Worm (Caenorhabditis elegans) whole organism, young adult: ENCODE data around the gene sec-22.
A peak's percentile ranks its signal among the peaks of the same experiment; 100 is the strongest.

Source experiments
- B0035.1 ChIP-seq: sonication (generic microtip); optimal IDR thresholded peaks from 2 replicates; lab custom pipeline; 2016; ENCODE audit warnings: missing genetic modification characterization, mild to moderate bottlenecking, missing compliant biosample characterization, missing genotype, missing genetic modification reagents
- F37B4.10 ChIP-seq: fragments of 200-800 bp; sonication (Bioruptor generic); IDR thresholded peaks from 2 replicates; pipeline ENCODE4 v1.3.6; 2022; ENCODE audit warnings: missing genetic modification characterization, missing compliant biosample characterization
- akir-1 ChIP-seq: fragments of 200-800 bp; sonication (Bioruptor generic); optimal IDR thresholded peaks from 2 replicates; lab custom pipeline; 2018; ENCODE audit warnings: mild to moderate bottlenecking, missing genetic modification characterization, moderate library complexity, missing compliant biosample characterization
- ama-1 ChIP-seq, 3 experiments: fragments of 150-350 bp in 1 of 3; sonication (generic microtip) in 2 of 3; optimal IDR thresholded peaks; 2 replicates each; lab custom pipeline; 2014 to 2018; ENCODE audit warnings: missing biosample characterization in 2 of 3, missing genetic modification characterization in 2 of 3, missing genetic modification reagents in 2 of 3
- aptf-2 ChIP-seq: fragments of 200-800 bp; sonication (Bioruptor generic); conservative IDR thresholded peaks from 2 replicates; pipeline ENCODE4 v1.3.6; 2022; ENCODE audit warnings: missing genetic modification reagents, missing genetic modification characterization, missing compliant biosample characterization
- aptf-3 ChIP-seq: fragments of 200-800 bp; sonication (Bioruptor generic); IDR thresholded peaks from 2 replicates; pipeline ENCODE4 v1.3.6; 2022; ENCODE audit warnings: missing genetic modification characterization, missing compliant biosample characterization
- atf-7 ChIP-seq: sonication (generic microtip); optimal IDR thresholded peaks from 2 replicates; lab custom pipeline; 2017; ENCODE audit warnings: mild to moderate bottlenecking, missing genetic modification characterization, missing compliant biosample characterization
- cebp-1 ChIP-seq, 2 experiments: fragments of 200-800 bp in 1 of 2; sonication (Bioruptor generic) in 1 of 2; sonication (generic microtip) in 1 of 2; IDR thresholded peaks in 1 of 2; optimal IDR thresholded peaks in 1 of 2; 2 replicates each; pipeline versions ENCODE4 v1.3.6 to Lab custom; 2017 to 2022; ENCODE audit warnings: missing compliant biosample characterization in 2 of 2, missing genetic modification characterization in 2 of 2, mild to moderate bottlenecking in 1 of 2, missing genetic modification reagents in 1 of 2, moderate library complexity in 1 of 2
- ceh-40 ChIP-seq: fragments of 200-800 bp; sonication (Bioruptor generic); IDR thresholded peaks from 2 replicates; pipeline ENCODE4 v1.3.6; 2022; ENCODE audit warnings: missing genetic modification characterization, missing compliant biosample characterization
- ceh-91 ChIP-seq: fragments of 200-800 bp; sonication (Bioruptor generic); IDR thresholded peaks from 2 replicates; pipeline ENCODE4 v1.3.6; 2022; ENCODE audit warnings: missing genetic modification reagents, missing genetic modification characterization, missing compliant biosample characterization
- ets-4 ChIP-seq: fragments of 200-800 bp; sonication (Bioruptor generic); optimal IDR thresholded peaks from 2 replicates; lab custom pipeline; 2018; ENCODE audit warnings: mild to moderate bottlenecking, missing genetic modification characterization, missing compliant biosample characterization
- gei-17 ChIP-seq: fragments of 200-800 bp; sonication (Bioruptor generic); optimal IDR thresholded peaks from 2 replicates; lab custom pipeline; 2018; ENCODE audit warnings: mild to moderate bottlenecking, missing genetic modification characterization, missing compliant biosample characterization
- him-1 ChIP-seq: sonication (generic microtip); optimal IDR thresholded peaks from 2 replicates; lab custom pipeline; 2016; ENCODE audit warnings: missing genotype, missing genetic modification reagents, missing genetic modification characterization, missing compliant biosample characterization
- hmg-20 ChIP-seq: fragments of 200-800 bp; sonication (Bioruptor generic); IDR thresholded peaks from 2 replicates; pipeline ENCODE4 v1.3.6; 2022; ENCODE audit warnings: missing genetic modification reagents, missing genetic modification characterization, missing compliant biosample characterization
- hrde-1 ChIP-seq: sonication (generic microtip); optimal IDR thresholded peaks from 2 replicates; lab custom pipeline; 2016; ENCODE audit warnings: missing genetic modification characterization, mild to moderate bottlenecking, missing compliant biosample characterization, moderate library complexity, missing genotype, missing genetic modification reagents, borderline replicate concordance
- let-526 ChIP-seq: fragments of 200-800 bp; sonication (Bioruptor generic); IDR thresholded peaks from 2 replicates; pipeline ENCODE4 v1.3.6; 2022; ENCODE audit warnings: missing genetic modification reagents, missing genetic modification characterization, missing compliant biosample characterization
- let-607 ChIP-seq, 2 experiments: fragments of 200-800 bp in 1 of 2; sonication (Bioruptor generic) in 1 of 2; sonication (generic microtip) in 1 of 2; optimal IDR thresholded peaks; 2 replicates each; lab custom pipeline; 2016 to 2018; ENCODE audit warnings: mild to moderate bottlenecking in 2 of 2, missing compliant biosample characterization in 2 of 2, missing genetic modification characterization in 2 of 2, moderate library complexity in 2 of 2, missing genotype in 1 of 2
- lin-26 ChIP-seq: fragments of 200-800 bp; sonication (Bioruptor generic); IDR thresholded peaks from 2 replicates; pipeline ENCODE4 v1.3.6; 2022; ENCODE audit warnings: missing genetic modification reagents, missing genetic modification characterization, missing compliant biosample characterization
- lin-35 ChIP-seq, 3 experiments: fragments of 150-350 bp in 2 of 3; sonication (generic microtip) in 1 of 3; optimal IDR thresholded peaks; 2 replicates each; lab custom pipeline; 2014 to 2018; ENCODE audit warnings: missing biosample characterization in 3 of 3, missing genetic modification characterization in 3 of 3, missing genetic modification reagents in 3 of 3
- lsl-1 ChIP-seq: fragments of 200-800 bp; sonication (Bioruptor generic); optimal IDR thresholded peaks from 2 replicates; lab custom pipeline; 2018; ENCODE audit warnings: mild to moderate bottlenecking, missing genetic modification characterization, moderate library complexity, missing compliant biosample characterization
- lsy-27 ChIP-seq: sonication (generic microtip); optimal IDR thresholded peaks from 2 replicates; lab custom pipeline; 2017; ENCODE audit warnings: missing genetic modification characterization, mild to moderate bottlenecking, missing compliant biosample characterization, antibody characterized with exemption, missing genotype, borderline replicate concordance; ENCODE audit not compliant: insufficient read depth
- madf-10 ChIP-seq: sonication (generic microtip); optimal IDR thresholded peaks from 2 replicates; lab custom pipeline; 2016; ENCODE audit warnings: mild to moderate bottlenecking, missing genetic modification characterization, missing compliant biosample characterization
- madf-8 ChIP-seq: fragments of 200-800 bp; sonication (Bioruptor generic); conservative IDR thresholded peaks from 2 replicates; pipeline ENCODE4 v1.3.6; 2022; ENCODE audit warnings: missing genetic modification reagents, missing genetic modification characterization, missing compliant biosample characterization
- nhr-120 ChIP-seq: fragments of 200-800 bp; sonication (Bioruptor generic); IDR thresholded peaks from 2 replicates; pipeline ENCODE4 v1.3.6; 2022; ENCODE audit warnings: missing genetic modification characterization, missing compliant biosample characterization
- nhr-179 ChIP-seq: sonication (generic microtip); optimal IDR thresholded peaks from 2 replicates; lab custom pipeline; 2016; ENCODE audit warnings: mild to moderate bottlenecking, missing genetic modification characterization, missing compliant biosample characterization
- nhr-27 ChIP-seq: fragments of 200-800 bp; sonication (Bioruptor generic); optimal IDR thresholded peaks from 2 replicates; lab custom pipeline; 2018; ENCODE audit warnings: mild to moderate bottlenecking, missing genetic modification characterization, moderate library complexity, missing compliant biosample characterization
- nhr-80 ChIP-seq: sonication (generic microtip); optimal IDR thresholded peaks from 2 replicates; lab custom pipeline; 2016; ENCODE audit warnings: missing genetic modification characterization, missing compliant biosample characterization
- pbrm-1 ChIP-seq: fragments of 200-800 bp; sonication (Bioruptor generic); IDR thresholded peaks from 2 replicates; pipeline ENCODE4 v1.3.6; 2022; ENCODE audit warnings: missing genetic modification reagents, missing genetic modification characterization, missing compliant biosample characterization
- pha-4 ChIP-seq: fragments of 150-350 bp; sonication (generic microtip); optimal IDR thresholded peaks from 2 replicates; lab custom pipeline; 2014; ENCODE audit warnings: missing biosample characterization, missing genetic modification reagents, missing genetic modification characterization
- rcor-1 ChIP-seq: fragments of 200-800 bp; sonication (Bioruptor generic); IDR thresholded peaks from 2 replicates; pipeline ENCODE4 v1.3.6; 2022; ENCODE audit warnings: missing genetic modification reagents, missing genetic modification characterization, missing compliant biosample characterization
- rec-8 ChIP-seq, 2 experiments: sonication (generic microtip); optimal IDR thresholded peaks; 2 replicates each; lab custom pipeline; 2016; ENCODE audit warnings: mild to moderate bottlenecking in 2 of 2, missing genetic modification characterization in 2 of 2, missing genetic modification reagents in 2 of 2, missing genotype in 2 of 2, missing biosample characterization in 1 of 2, missing compliant biosample characterization in 1 of 2, moderate library complexity in 1 of 2
- repo-1 ChIP-seq: sonication (generic microtip); optimal IDR thresholded peaks from 2 replicates; lab custom pipeline; 2017; ENCODE audit warnings: mild to moderate bottlenecking, missing genetic modification characterization, missing compliant biosample characterization
- snpc-1.1 ChIP-seq: sonication (generic microtip); optimal IDR thresholded peaks from 2 replicates; lab custom pipeline; 2017; ENCODE audit warnings: missing genetic modification characterization, mild to moderate bottlenecking, missing compliant biosample characterization, antibody characterized with exemption, moderate library complexity, missing genotype, missing genetic modification reagents; ENCODE audit not compliant: insufficient read depth
- tbp1 ChIP-seq: fragments of 200-800 bp; sonication (Bioruptor generic); optimal IDR thresholded peaks from 2 replicates; lab custom pipeline; 2018; ENCODE audit warnings: mild to moderate bottlenecking, missing genetic modification characterization, missing compliant biosample characterization
- unc-130 ChIP-seq: sonication (generic microtip); optimal IDR thresholded peaks from 2 replicates; lab custom pipeline; 2016; ENCODE audit warnings: missing genetic modification reagents, missing genetic modification characterization, missing compliant biosample characterization
- zfh-2 ChIP-seq: fragments of 200-800 bp; sonication (Bioruptor generic); conservative IDR thresholded peaks from 2 replicates; pipeline ENCODE4 v1.3.6; 2022; ENCODE audit warnings: missing genetic modification reagents, missing genetic modification characterization, missing compliant biosample characterization
- zim-3 ChIP-seq: sonication (generic microtip); optimal IDR thresholded peaks from 2 replicates; lab custom pipeline; 2017; ENCODE audit warnings: mild to moderate bottlenecking, missing genetic modification characterization, moderate library complexity, missing compliant biosample characterization
- ztf-22 ChIP-seq: fragments of 200-800 bp; sonication (Bioruptor generic); optimal IDR thresholded peaks from 2 replicates; lab custom pipeline; 2018; ENCODE audit warnings: mild to moderate bottlenecking, missing genetic modification characterization, moderate library complexity, missing compliant biosample characterization

Gene sec-22

DNA sequence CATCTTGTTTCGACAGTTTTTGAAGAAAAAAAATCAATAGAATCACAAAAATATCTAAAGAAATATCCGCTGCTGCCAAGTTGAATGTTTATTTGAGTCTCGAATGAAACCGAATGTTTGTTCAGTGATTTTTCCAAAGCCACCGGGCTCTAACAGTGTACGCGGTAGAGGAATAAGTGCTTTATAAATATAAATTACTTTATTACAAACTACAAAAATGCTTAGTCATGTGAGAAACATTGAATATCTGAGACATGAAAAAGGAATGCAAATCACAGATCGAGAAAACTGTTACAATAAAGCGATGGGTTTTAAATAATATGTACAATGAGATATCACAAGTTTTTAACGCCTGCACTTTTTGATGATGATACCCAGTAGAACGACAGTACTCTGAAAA is 3.0 kb downstream of the sec-22 start, which contains the start of gene F55A4.7:
F55A4.7 (minus strand) TSS at position 101 of the 400 bp plus-strand sequence.
- TF ChIP-seq repo-1 (tag; lab: Kevin White, UChicago) (no peak), lin-35 (GFP tag; optimal IDR thresholded peaks at IDR 0.05; lab: Kevin White, UChicago) (no peak), pbrm-1 (GFP tag; lab: Robert Waterston, UW) (no peak), rec-8 (tag; optimal IDR thresholded peaks at IDR 0.05; lab: Kevin White, UChicago) (no peak), madf-10 (no peak), aptf-3 (GFP tag; lab: Robert Waterston, UW) (no peak), him-1 (tag; lab: Kevin White, UChicago) (no peak), ceh-91 (GFP tag; lab: Robert Waterston, UW) (no peak)

DNA sequence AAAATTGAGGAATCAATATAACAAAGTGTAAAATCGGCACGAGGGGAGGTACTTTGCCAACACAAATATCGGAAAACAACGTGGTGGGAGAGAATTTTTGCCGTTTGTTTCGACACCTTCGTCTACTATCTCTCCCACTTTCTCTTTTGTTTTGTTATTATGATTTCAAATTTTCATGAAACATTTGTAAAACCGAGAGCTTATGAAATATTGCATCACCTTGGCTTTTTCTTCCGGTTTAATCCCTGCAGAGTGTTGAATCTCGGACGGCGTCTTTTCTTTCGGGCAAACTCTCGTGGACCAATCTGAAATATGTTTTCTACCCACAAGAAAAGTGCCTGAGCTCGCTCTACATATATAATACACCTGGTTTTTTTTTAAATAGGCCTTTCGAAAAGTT is 9.0 kb downstream of the sec-22 start:
- no peak for TF ChIP-seq ets-4 (GFP tag; lab: Kevin White, UChicago)
- 0 out of 2 replicates have a peak, but pooled peaks have one; percentile 51 for TF ChIP-seq cebp-1 (GFP tag; IDR thresholded peaks at IDR 0.05; lab: Robert Waterston, UW)
- peak; percentile 73 for TF ChIP-seq cebp-1 (tag; optimal IDR thresholded peaks at IDR 0.05; lab: Kevin White, UChicago)

DNA sequence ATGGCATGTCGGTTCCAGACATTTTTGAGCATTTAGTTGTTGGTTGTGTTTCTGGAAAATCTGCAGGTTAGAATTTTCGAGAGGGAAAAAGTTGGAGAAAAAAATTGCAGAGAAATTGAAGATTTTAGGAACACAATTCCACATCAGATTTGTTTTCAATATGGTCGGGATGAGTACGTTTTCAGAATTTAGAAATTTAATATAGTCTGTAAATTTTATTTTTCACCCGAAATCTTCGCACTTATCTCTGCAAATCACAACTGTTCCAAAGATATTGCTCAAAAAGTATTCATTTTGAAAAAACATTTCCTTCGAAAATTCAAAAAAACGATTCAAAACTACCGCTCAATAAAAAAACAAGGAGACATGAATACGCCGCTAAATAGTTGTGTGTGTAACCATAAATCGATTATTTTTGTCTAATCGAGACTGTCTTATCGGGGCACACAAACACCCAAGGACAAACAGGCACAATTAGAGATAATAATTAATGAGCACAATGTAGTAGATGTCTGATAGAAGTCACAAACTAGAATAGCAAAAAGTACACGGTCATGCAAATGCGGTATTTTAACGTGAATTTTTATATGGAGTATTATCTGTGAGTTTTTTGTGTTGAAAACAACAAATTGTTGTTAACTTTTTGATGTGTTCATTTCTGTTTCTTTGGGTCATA is 10.9 kb downstream of the sec-22 start, which contains the start of gene vpat-1:
vpat-1 (minus strand) TSS at position 51 of the 676 bp plus-strand sequence.
- TF ChIP-seq ceh-91 (GFP tag; lab: Robert Waterston, UW) (no peak), nhr-80 (peak; percentile 68), lsy-27 (no peak), madf-10 (no peak), lin-26 (GFP tag; lab: Robert Waterston, UW) (no peak), let-526 (GFP tag; lab: Robert Waterston, UW) (no peak)

DNA sequence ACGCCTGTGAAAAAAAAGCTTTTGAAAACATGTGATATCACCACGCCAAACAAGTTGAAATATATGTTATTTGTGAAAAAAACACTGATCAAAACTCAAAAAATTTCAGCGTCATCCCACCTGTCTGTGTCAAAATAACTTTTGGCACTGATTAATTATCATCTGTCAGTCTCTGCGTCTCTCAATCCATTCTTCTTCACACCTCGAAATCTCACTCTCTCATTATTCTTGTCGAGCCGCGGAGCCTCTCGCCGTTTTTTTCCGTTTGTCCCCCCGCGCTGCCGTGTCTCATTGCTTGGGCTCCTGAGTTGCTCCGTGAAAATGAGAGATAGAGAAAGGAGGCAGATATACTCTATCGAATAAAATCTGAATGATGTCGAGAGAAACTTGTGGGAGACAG is 15.7 kb downstream of the sec-22 start:
- TF ChIP-seq ztf-22 (GFP tag; lab: Kevin White, UChicago) (no peak), tbp1 (no peak), nhr-179 (no peak), unc-130 (GFP tag; lab: Kevin White, UChicago) (no peak), hmg-20 (GFP tag; lab: Robert Waterston, UW) (no peak), lsl-1 (GFP tag; lab: Kevin White, UChicago) (no peak), F37B4.10 (GFP tag; lab: Robert Waterston, UW) (no peak), nhr-120 (no peak), pha-4 (tag; lab: Kevin White, UChicago) (no peak), zfh-2 (GFP tag; lab: Robert Waterston, UW) (no peak), ama-1 (optimal IDR thresholded peaks at IDR 0.05; lab: Kevin White, UChicago) (no peak), ama-1 (GFP tag; optimal IDR thresholded peaks at IDR 0.05; lab: Kevin White, UChicago) (no peak), nhr-27 (no peak), akir-1 (GFP tag; lab: Kevin White, UChicago) (no peak), aptf-2 (GFP tag; lab: Robert Waterston, UW) (no peak), hrde-1 (tag; lab: Kevin White, UChicago) (no peak), B0035.1 (tag; lab: Kevin White, UChicago) (no peak)

DNA sequence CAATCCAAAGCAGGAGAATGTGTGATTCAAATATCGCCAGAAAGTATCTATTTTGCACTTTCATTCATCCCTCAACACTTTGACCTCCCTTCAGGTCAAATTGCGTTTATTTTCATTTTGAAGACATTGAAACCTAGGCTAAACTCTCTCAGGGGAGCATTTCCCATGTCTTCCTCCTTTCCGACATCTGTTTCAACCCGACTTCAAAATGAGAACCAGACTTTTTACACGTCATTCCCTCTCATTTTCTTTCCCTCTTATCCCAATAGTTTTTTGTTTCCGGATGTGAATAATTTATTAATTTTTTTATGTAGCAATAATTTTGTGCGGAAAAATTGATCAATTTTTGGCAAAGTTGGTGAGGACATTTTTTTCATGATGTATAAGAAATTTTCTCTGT is 17.6 kb downstream of the sec-22 start:
- TF ChIP-seq atf-7 (tag; lab: Kevin White, UChicago) (no peak), ceh-40 (GFP tag; lab: Robert Waterston, UW) (no peak), snpc-1.1 (tag; lab: Kevin White, UChicago) (no peak), rcor-1 (no peak), gei-17 (GFP tag; lab: Kevin White, UChicago) (no peak), madf-8 (GFP tag; lab: Robert Waterston, UW) (no peak), zim-3 (tag; lab: Kevin White, UChicago) (no peak), let-607 (tag; optimal IDR thresholded peaks at IDR 0.05; lab: Kevin White, UChicago) (no peak)
